Worm (Caenorhabditis elegans) whole organism, L4 larva: ENCODE data around the gene T19H12.3.

Experiments used
- R02D3.7 ChIP-seq: fragments of 150-350 bp; sonication (generic microtip); optimal IDR thresholded peaks from 3 replicates; lab custom pipeline; 2014; ENCODE audit warnings: missing biosample characterization, missing genetic modification characterization
- Y5F2A.4 ChIP-seq: fragments of 200-800 bp; sonication (Bioruptor generic); optimal IDR thresholded peaks from 2 replicates; lab custom pipeline; 2018; ENCODE audit warnings: mild to moderate bottlenecking, missing genetic modification characterization, missing compliant biosample characterization
- ces-1 ChIP-seq: fragments of 150-350 bp; sonication (generic microtip); optimal IDR thresholded peaks from 4 replicates; lab custom pipeline; 2014; ENCODE audit warnings: missing biosample characterization, missing genetic modification reagents, missing genetic modification characterization
- ctbp-1 ChIP-seq: fragments of 200-800 bp; sonication (Bioruptor generic); IDR thresholded peaks from 2 replicates; pipeline ENCODE4 v1.3.6; 2022; ENCODE audit warnings: missing genetic modification reagents, missing genetic modification characterization, missing compliant biosample characterization
- lin-13 ChIP-seq: fragments of 150-350 bp; optimal IDR thresholded peaks from 2 replicates; lab custom pipeline; 2014; ENCODE audit warnings: missing biosample characterization, missing genetic modification reagents, missing genetic modification characterization
- lin-15B ChIP-seq: fragments of 150-350 bp; sonication (generic microtip); optimal IDR thresholded peaks from 3 replicates; lab custom pipeline; 2014; ENCODE audit warnings: missing biosample characterization, missing genetic modification characterization
- nhr-11 ChIP-seq: fragments of 150-350 bp; optimal IDR thresholded peaks from 2 replicates; lab custom pipeline; 2014; ENCODE audit warnings: missing biosample characterization, missing genetic modification characterization
- nhr-237 ChIP-seq: sonication (generic microtip); optimal IDR thresholded peaks from 2 replicates; lab custom pipeline; 2017; ENCODE audit warnings: missing biosample characterization, missing genetic modification characterization
- saeg-2 ChIP-seq: fragments of 200-800 bp; sonication (Bioruptor generic); IDR thresholded peaks from 2 replicates; pipeline ENCODE4 v1.3.6; 2022; ENCODE audit warnings: missing genetic modification reagents, missing genetic modification characterization, missing compliant biosample characterization
- sdz-12 ChIP-seq: fragments of 200-800 bp; sonication (Bioruptor generic); optimal IDR thresholded peaks from 2 replicates; lab custom pipeline; 2018; ENCODE audit warnings: mild to moderate bottlenecking, missing genetic modification characterization, missing compliant biosample characterization
- unc-62 ChIP-seq, 3 experiments: fragments of 150-350 bp in 1 of 3; sonication (generic microtip); optimal IDR thresholded peaks in 2 of 3; peaks in 1 of 3; 1 replicate in 1 of 3; 2 replicates in 2 of 3; lab custom pipeline; 2014 to 2017; ENCODE audit warnings: missing biosample characterization in 3 of 3, missing genetic modification characterization in 3 of 3, missing genetic modification reagents in 3 of 3, missing genotype in 1 of 3

DNA sequence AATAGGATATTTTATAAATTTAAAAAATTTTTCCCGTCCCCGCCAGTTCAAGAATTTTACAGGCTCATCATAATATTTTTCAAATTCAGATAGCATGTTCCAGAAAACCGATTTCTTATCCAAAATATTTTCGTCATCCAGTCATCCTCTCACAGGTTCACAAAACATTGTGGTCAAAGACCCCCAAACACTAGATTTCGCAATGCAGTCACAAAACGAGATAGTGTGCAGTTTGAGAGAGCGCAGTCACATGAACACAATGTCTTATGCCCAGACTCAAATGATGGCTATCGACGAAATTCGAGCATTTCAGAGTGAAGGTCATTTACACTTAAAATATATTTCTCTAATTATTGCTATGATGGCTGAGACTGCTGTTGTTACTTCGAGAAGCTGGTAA, 40.9 kb upstream of the T19H12.3 start, which contains the start of gene abhd-5.2:
- no peak for TF ChIP-seq Y5F2A.4 (GFP tag; lab: Kevin White, UChicago)
- TF ChIP-seq ces-1 (GFP tag; lab: Kevin White, UChicago): no peak
- no peak for TF ChIP-seq ctbp-1
- TF ChIP-seq lin-15B (tag; lab: Kevin White, UChicago): no peak
- TF ChIP-seq saeg-2 (GFP tag; lab: Robert Waterston, UW): no peak
- peak in 1 of 2 experiments; percentile 67 for TF ChIP-seq unc-62 (GFP tag; optimal IDR thresholded peaks at IDR 0.05 in 1 of 2; lab: Kevin White, UChicago)
- TF ChIP-seq unc-62 (tag; optimal IDR thresholded peaks at IDR 0.05; lab: Kevin White, UChicago): no peak
- TF ChIP-seq sdz-12 (GFP tag; lab: Kevin White, UChicago): no peak
- no peak for TF ChIP-seq R02D3.7 (tag; lab: Kevin White, UChicago)
- TF ChIP-seq lin-13 (GFP tag; lab: Kevin White, UChicago): peak; percentile 36
- TF ChIP-seq nhr-237 (tag; lab: Kevin White, UChicago): no peak
- peak; percentile 19 for TF ChIP-seq nhr-11 (tag; lab: Kevin White, UChicago)
